Worm (Caenorhabditis elegans): ENCODE results near the gene cdkl-1.
A peak's percentile ranks its signal among the peaks of the same experiment; 100 is the strongest.

cdkl-1 gene

ce11 chrV:11076028-11076402, 22.7 kb upstream of the cdkl-1 start:
- TF ChIP-seq hlh-13 (GFP tag; optimal IDR thresholded peaks at IDR 0.05) (no peak), hlh-30 (tag; optimal IDR thresholded peaks at IDR 0.05; ENCODE audit: insufficient read depth) (no peak), madf-2 (tag; optimal IDR thresholded peaks at IDR 0.05) (no peak), pax-1 (tag; optimal IDR thresholded peaks at IDR 0.05) (no peak), sdc-2 (tag; optimal IDR thresholded peaks at IDR 0.05) (no peak), ceh-6 (GFP tag; optimal IDR thresholded peaks at IDR 0.05) (no peak), ceh-34 (tag; optimal IDR thresholded peaks at IDR 0.05) (no peak), ets-4 (tag; optimal IDR thresholded peaks at IDR 0.05) (no peak), pat-9 (tag; optimal IDR thresholded peaks at IDR 0.05) (no peak), pros-1 (tag; optimal IDR thresholded peaks at IDR 0.05) (no peak), unc-42 (tag; optimal IDR thresholded peaks at IDR 0.05) (no peak), ceh-24 (tag; optimal IDR thresholded peaks at IDR 0.05) (no peak), odd-2 (tag; optimal IDR thresholded peaks at IDR 0.05) (no peak), hlh-15 (tag; optimal IDR thresholded peaks at IDR 0.05) (no peak)

- TF ChIP-seq dve-1 (tag; optimal IDR thresholded peaks at IDR 0.05) = no peak
- peak; percentile 89 for TF ChIP-seq elt-2 (tag; optimal IDR thresholded peaks at IDR 0.05)
- TF ChIP-seq ceh-9 (tag; optimal IDR thresholded peaks at IDR 0.05) = no peak
- no peak for TF ChIP-seq ceh-2 (tag; optimal IDR thresholded peaks at IDR 0.05)
- no peak for TF ChIP-seq pat-9 (tag; optimal IDR thresholded peaks at IDR 0.05)
- TF ChIP-seq tbx-7 (tag; optimal IDR thresholded peaks at IDR 0.05) = no peak
- peak; percentile 23 for TF ChIP-seq ama-1 (optimal IDR thresholded peaks at IDR 0.05)
Measured at ce11 chrV:11076403-11076802, 22.3 kb upstream of the cdkl-1 start.

ce11 chrV:11078104-11078724, 20.5 kb upstream of the cdkl-1 start, which contains the start of gene act-2:
TSS of gene act-2 (minus strand) at chrV:11078154.
- TF ChIP-seq npax-4 (tag; optimal IDR thresholded peaks at IDR 0.05) (no peak), odd-2 (tag; optimal IDR thresholded peaks at IDR 0.05) (no peak), ceh-9 (tag; optimal IDR thresholded peaks at IDR 0.05) (no peak), sox-2 (GFP tag; IDR thresholded peaks at IDR 0.05) (no peak), unc-55 (GFP tag; optimal IDR thresholded peaks at IDR 0.05) (no peak), nhr-232 (tag; optimal IDR thresholded peaks at IDR 0.05) (no peak), ttx-3 (tag; optimal IDR thresholded peaks at IDR 0.05) (no peak), mec-3 (tag; optimal IDR thresholded peaks at IDR 0.05; ENCODE audit: borderline replicate concordance) (no peak), ceh-2 (tag; optimal IDR thresholded peaks at IDR 0.05) (no peak), eyg-1 (tag; optimal IDR thresholded peaks at IDR 0.05) (no peak), ahr-1 (tag; optimal IDR thresholded peaks at IDR 0.05) (no peak), pat-9 (tag; optimal IDR thresholded peaks at IDR 0.05) (no peak), ceh-14 (tag; optimal IDR thresholded peaks at IDR 0.05) (no peak), ceh-19 (GFP tag; optimal IDR thresholded peaks at IDR 0.05) (no peak), ets-4 (tag; optimal IDR thresholded peaks at IDR 0.05) (no peak), pros-1 (tag; optimal IDR thresholded peaks at IDR 0.05) (no peak), elt-4 (tag; optimal IDR thresholded peaks at IDR 0.05) (no peak), ref-2 (tag; optimal IDR thresholded peaks at IDR 0.05) (no peak), Y22D7AL.16 (tag; optimal IDR thresholded peaks at IDR 0.05) (no peak), ceh-31 (tag; optimal IDR thresholded peaks at IDR 0.05) (peak; percentile 37), dve-1 (tag; optimal IDR thresholded peaks at IDR 0.05) (no peak), che-1 (tag; optimal IDR thresholded peaks at IDR 0.05) (no peak), nfya-1 (tag; optimal IDR thresholded peaks at IDR 0.05) (peak; percentile 40), sdc-2 (tag; optimal IDR thresholded peaks at IDR 0.05) (no peak), ceh-18 (tag; optimal IDR thresholded peaks at IDR 0.05) (peak; percentile 32), K02D7.2 (tag; optimal IDR thresholded peaks at IDR 0.05) (no peak), lin-11 (tag; optimal IDR thresholded peaks at IDR 0.05) (no peak), F13H6.1 (tag; optimal IDR thresholded peaks at IDR 0.05) (no peak), K09A11.1 (tag; optimal IDR thresholded peaks at IDR 0.05; ENCODE audit: insufficient read depth) (no peak), unc-3 (GFP tag; conservative IDR thresholded peaks at IDR 0.05) (no peak), unc-3 (tag; optimal IDR thresholded peaks at IDR 0.05) (no peak), pha-4 (tag; optimal IDR thresholded peaks at IDR 0.05) (no peak), sox-4 (tag; optimal IDR thresholded peaks at IDR 0.05) (no peak), ceh-24 (tag; optimal IDR thresholded peaks at IDR 0.05) (no peak), T23F11.4 (GFP tag; optimal IDR thresholded peaks at IDR 0.05) (no peak), zip-5 (tag; optimal IDR thresholded peaks at IDR 0.05) (no peak), syd-9 (tag; optimal IDR thresholded peaks at IDR 0.05) (no peak), pha-2 (tag; optimal IDR thresholded peaks at IDR 0.05) (no peak)
